Fruit fly (Drosophila melanogaster): Measurements from ENCODE around the gene Nepl17.

DNA sequence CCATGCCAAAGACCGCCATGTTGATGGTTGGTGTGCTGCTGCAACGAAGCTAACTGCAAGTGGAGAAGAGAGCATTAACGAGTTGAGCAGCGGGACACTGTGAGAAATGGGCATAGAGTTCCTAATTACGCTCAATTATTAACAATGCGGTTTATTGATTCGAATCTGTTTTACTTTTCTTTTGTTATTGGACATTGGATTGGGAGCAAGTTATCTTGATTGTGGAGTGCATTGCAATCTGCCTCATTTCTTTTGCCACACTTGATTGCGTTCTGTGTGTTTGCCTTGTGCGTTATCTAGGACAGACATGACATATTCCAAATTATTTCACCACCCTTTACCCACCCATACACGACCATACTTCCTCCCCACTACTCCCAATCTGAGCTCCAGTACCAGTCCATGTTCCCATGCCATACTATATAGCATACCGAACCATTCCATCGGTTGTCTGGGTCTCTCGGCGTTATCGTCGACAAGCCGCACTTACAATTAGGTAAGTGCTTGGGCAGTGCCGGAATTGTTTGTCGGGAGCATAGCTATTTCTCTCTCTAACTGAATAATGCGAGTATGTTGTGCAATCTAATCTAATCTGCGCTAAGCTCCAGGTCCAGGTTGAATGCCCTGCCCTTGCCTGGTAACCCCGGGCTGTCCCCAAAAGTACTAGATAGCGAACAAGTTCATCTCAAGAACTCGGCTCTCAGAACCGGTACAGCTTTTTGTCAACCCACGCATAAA lies 15.2 kb upstream of the Nepl17 start:
- no peak for TF ChIP-seq Hr96 (GFP tag; optimal IDR thresholded peaks at IDR 0.05)
- TF ChIP-seq kay (GFP tag; ENCODE audit: borderline replicate concordance), result no peak
- no peak for TF ChIP-seq tj (GFP tag; optimal IDR thresholded peaks at IDR 0.05)
- TF ChIP-seq CG7045 (GFP tag; optimal IDR thresholded peaks at IDR 0.05), result no peak
- no peak for TF ChIP-seq toe (GFP tag; optimal IDR thresholded peaks at IDR 0.05)
- no peak for TF ChIP-seq CG5204 (GFP tag; optimal IDR thresholded peaks at IDR 0.05)
- TF ChIP-seq CG12768 (GFP tag; optimal IDR thresholded peaks at IDR 0.05), result no peak
- no peak for TF ChIP-seq Crg-1 (GFP tag; optimal IDR thresholded peaks at IDR 0.05)
- TF ChIP-seq Mnt (GFP tag; optimal IDR thresholded peaks at IDR 0.05), result no peak
- TF ChIP-seq pad (GFP tag; optimal IDR thresholded peaks at IDR 0.05), result no peak
- no peak for TF ChIP-seq bab1 (GFP tag; optimal IDR thresholded peaks at IDR 0.05)
- TF ChIP-seq CG14711 (tag; optimal IDR thresholded peaks at IDR 0.05), result no peak
- TF ChIP-seq CG1620 (GFP tag; optimal IDR thresholded peaks at IDR 0.05), result no peak

All from whole organism, adult.